Worm (Caenorhabditis elegans) whole organism, young adult: ENCODE results near the gene H01G02.4.

Experiments used
- B0019.2 ChIP-seq: fragments of 200-800 bp; sonication (Bioruptor generic); conservative IDR thresholded peaks from 2 replicates; pipeline ENCODE4 v1.3.6; 2022; ENCODE audit warnings: missing genetic modification reagents, missing genetic modification characterization, missing compliant biosample characterization
- B0336.3 ChIP-seq: fragments of 200-800 bp; sonication (Bioruptor generic); IDR thresholded peaks from 2 replicates; pipeline ENCODE4 v1.3.6; 2022; ENCODE audit warnings: missing genetic modification characterization, missing compliant biosample characterization
- D2030.7 ChIP-seq: fragments of 200-800 bp; sonication (Bioruptor generic); IDR thresholded peaks from 2 replicates; pipeline ENCODE4 v1.3.6; 2022; ENCODE audit warnings: missing genetic modification reagents, missing genetic modification characterization, missing compliant biosample characterization
- Y53G8AR.9 ChIP-seq: fragments of 200-800 bp; sonication (Bioruptor generic); conservative IDR thresholded peaks from 2 replicates; pipeline ENCODE4 v1.3.6; 2022; ENCODE audit warnings: missing genetic modification reagents, missing genetic modification characterization, missing compliant biosample characterization
- Y95B8A.8 ChIP-seq: fragments of 200-800 bp; sonication (Bioruptor generic); IDR thresholded peaks from 2 replicates; pipeline ENCODE4 v1.3.6; 2022; ENCODE audit warnings: missing genetic modification reagents, missing genetic modification characterization, missing compliant biosample characterization
- atf-7 ChIP-seq: sonication (generic microtip); optimal IDR thresholded peaks from 2 replicates; lab custom pipeline; 2017; ENCODE audit warnings: mild to moderate bottlenecking, missing genetic modification characterization, missing compliant biosample characterization
- athp-1 ChIP-seq: sonication (generic microtip); optimal IDR thresholded peaks from 2 replicates; lab custom pipeline; 2017; ENCODE audit warnings: mild to moderate bottlenecking, missing genetic modification characterization, missing compliant biosample characterization
- attf-3 ChIP-seq: fragments of 200-800 bp; sonication (Bioruptor generic); conservative IDR thresholded peaks from 2 replicates; pipeline ENCODE4 v1.3.6; 2022; ENCODE audit warnings: missing genetic modification reagents, missing genetic modification characterization, missing compliant biosample characterization
- attf-5 ChIP-seq: fragments of 200-800 bp; sonication (Bioruptor generic); optimal IDR thresholded peaks from 2 replicates; lab custom pipeline; 2018; ENCODE audit warnings: mild to moderate bottlenecking, missing genetic modification characterization, missing compliant biosample characterization
- attf-6 ChIP-seq: fragments of 200-800 bp; sonication (Bioruptor generic); IDR thresholded peaks from 2 replicates; pipeline ENCODE4 v1.3.6; 2022; ENCODE audit warnings: missing genetic modification reagents, missing genetic modification characterization, missing compliant biosample characterization
- cebp-1 ChIP-seq, 2 experiments: fragments of 200-800 bp in 1 of 2; sonication (Bioruptor generic) in 1 of 2; sonication (generic microtip) in 1 of 2; IDR thresholded peaks in 1 of 2; optimal IDR thresholded peaks in 1 of 2; 2 replicates each; pipeline versions ENCODE4 v1.3.6 to Lab custom; 2017 to 2022; ENCODE audit warnings: missing compliant biosample characterization in 2 of 2, missing genetic modification characterization in 2 of 2, mild to moderate bottlenecking in 1 of 2, missing genetic modification reagents in 1 of 2, moderate library complexity in 1 of 2
- ceh-100 ChIP-seq: fragments of 200-800 bp; sonication (Bioruptor generic); IDR thresholded peaks from 2 replicates; pipeline ENCODE4 v1.3.6; 2022; ENCODE audit warnings: missing genetic modification reagents, missing genetic modification characterization, missing compliant biosample characterization
- chd-7 ChIP-seq: sonication (generic microtip); optimal IDR thresholded peaks from 2 replicates; lab custom pipeline; 2016; ENCODE audit warnings: mild to moderate bottlenecking, missing genetic modification characterization, moderate library complexity, missing compliant biosample characterization
- dox-1 ChIP-seq: fragments of 200-800 bp; sonication (Bioruptor generic); IDR thresholded peaks from 2 replicates; pipeline ENCODE4 v1.3.6; 2022; ENCODE audit warnings: missing genetic modification reagents, missing genetic modification characterization, missing compliant biosample characterization
- ets-4 ChIP-seq: fragments of 200-800 bp; sonication (Bioruptor generic); optimal IDR thresholded peaks from 2 replicates; lab custom pipeline; 2018; ENCODE audit warnings: mild to moderate bottlenecking, missing genetic modification characterization, missing compliant biosample characterization
- hmg-1.2 ChIP-seq: fragments of 200-800 bp; sonication (Bioruptor generic); IDR thresholded peaks from 2 replicates; pipeline ENCODE4 v1.3.6; 2022; ENCODE audit warnings: missing genetic modification reagents, missing genetic modification characterization, missing compliant biosample characterization
- hsf-1 ChIP-seq: fragments of 200-800 bp; sonication (Bioruptor generic); IDR thresholded peaks from 2 replicates; pipeline ENCODE4 v1.3.6; 2022; ENCODE audit warnings: missing genetic modification reagents, missing genetic modification characterization, missing compliant biosample characterization
- lag-1 ChIP-seq: fragments of 200-800 bp; sonication (Bioruptor generic); IDR thresholded peaks from 2 replicates; pipeline ENCODE4 v1.3.6; 2022; ENCODE audit warnings: missing genetic modification reagents, missing genetic modification characterization, missing compliant biosample characterization
- lin-26 ChIP-seq: fragments of 200-800 bp; sonication (Bioruptor generic); IDR thresholded peaks from 2 replicates; pipeline ENCODE4 v1.3.6; 2022; ENCODE audit warnings: missing genetic modification reagents, missing genetic modification characterization, missing compliant biosample characterization
- madf-10 ChIP-seq: sonication (generic microtip); optimal IDR thresholded peaks from 2 replicates; lab custom pipeline; 2016; ENCODE audit warnings: mild to moderate bottlenecking, missing genetic modification characterization, missing compliant biosample characterization
- madf-6 ChIP-seq: fragments of 200-800 bp; sonication (Bioruptor generic); IDR thresholded peaks from 2 replicates; pipeline ENCODE4 v1.3.6; 2022; ENCODE audit warnings: missing genetic modification reagents, missing genetic modification characterization, missing compliant biosample characterization
- nfya-1 ChIP-seq: sonication (generic microtip); optimal IDR thresholded peaks from 2 replicates; lab custom pipeline; 2017; ENCODE audit warnings: antibody characterized with exemption, missing compliant biosample characterization, missing genetic modification characterization, borderline replicate concordance; ENCODE audit not compliant: insufficient read depth
- nfya-2 ChIP-seq: fragments of 200-800 bp; sonication (Bioruptor generic); IDR thresholded peaks from 2 replicates; pipeline ENCODE4 v1.3.6; 2022; ENCODE audit warnings: missing genetic modification reagents, missing genetic modification characterization, missing compliant biosample characterization
- nfyb-1 ChIP-seq: fragments of 200-800 bp; sonication (Bioruptor generic); IDR thresholded peaks from 2 replicates; pipeline ENCODE4 v1.3.6; 2022; ENCODE audit warnings: missing genetic modification reagents, missing genetic modification characterization, missing compliant biosample characterization
- nhr-80 ChIP-seq: sonication (generic microtip); optimal IDR thresholded peaks from 2 replicates; lab custom pipeline; 2016; ENCODE audit warnings: missing genetic modification characterization, missing compliant biosample characterization
- nhr-90 ChIP-seq: sonication (generic microtip); optimal IDR thresholded peaks from 2 replicates; lab custom pipeline; 2016; ENCODE audit warnings: missing genotype, mild to moderate bottlenecking, missing genetic modification characterization, missing compliant biosample characterization
- pbrm-1 ChIP-seq: fragments of 200-800 bp; sonication (Bioruptor generic); IDR thresholded peaks from 2 replicates; pipeline ENCODE4 v1.3.6; 2022; ENCODE audit warnings: missing genetic modification reagents, missing genetic modification characterization, missing compliant biosample characterization
- rcor-1 ChIP-seq: fragments of 200-800 bp; sonication (Bioruptor generic); IDR thresholded peaks from 2 replicates; pipeline ENCODE4 v1.3.6; 2022; ENCODE audit warnings: missing genetic modification reagents, missing genetic modification characterization, missing compliant biosample characterization
- rec-8 ChIP-seq, 2 experiments: sonication (generic microtip); optimal IDR thresholded peaks; 2 replicates each; lab custom pipeline; 2016; ENCODE audit warnings: mild to moderate bottlenecking in 2 of 2, missing genetic modification characterization in 2 of 2, missing genetic modification reagents in 2 of 2, missing genotype in 2 of 2, missing biosample characterization in 1 of 2, missing compliant biosample characterization in 1 of 2, moderate library complexity in 1 of 2
- snpc-1.3 ChIP-seq: sonication (generic microtip); optimal IDR thresholded peaks from 2 replicates; lab custom pipeline; 2017; ENCODE audit warnings: missing genetic modification characterization, mild to moderate bottlenecking, missing compliant biosample characterization, antibody characterized with exemption, moderate library complexity, missing genotype, missing genetic modification reagents; ENCODE audit not compliant: insufficient read depth
- snpc-4 ChIP-seq, 5 experiments: fragments of 150-350 bp in 1 of 5; sonication (generic microtip) in 4 of 5; optimal IDR thresholded peaks; 2 replicates each; lab custom pipeline; 2014 to 2018; ENCODE audit warnings: missing genetic modification characterization in 5 of 5, missing biosample characterization in 3 of 5, antibody characterized with exemption in 2 of 5, mild to moderate bottlenecking in 2 of 5, missing compliant biosample characterization in 2 of 5, missing genotype in 2 of 5, moderate library complexity in 2 of 5, missing genetic modification reagents in 1 of 5
- tbp1 ChIP-seq: fragments of 200-800 bp; sonication (Bioruptor generic); optimal IDR thresholded peaks from 2 replicates; lab custom pipeline; 2018; ENCODE audit warnings: mild to moderate bottlenecking, missing genetic modification characterization, missing compliant biosample characterization
- tlf-1 ChIP-seq: fragments of 200-800 bp; sonication (Bioruptor generic); optimal IDR thresholded peaks from 2 replicates; lab custom pipeline; 2018; ENCODE audit warnings: mild to moderate bottlenecking, missing genetic modification characterization, missing compliant biosample characterization
- ztf-18 ChIP-seq: sonication (generic microtip); optimal IDR thresholded peaks from 2 replicates; lab custom pipeline; 2016; ENCODE audit warnings: missing genotype, mild to moderate bottlenecking, missing genetic modification characterization, missing compliant biosample characterization
- ztf-22 ChIP-seq: fragments of 200-800 bp; sonication (Bioruptor generic); optimal IDR thresholded peaks from 2 replicates; lab custom pipeline; 2018; ENCODE audit warnings: mild to moderate bottlenecking, missing genetic modification characterization, moderate library complexity, missing compliant biosample characterization
- ztf-26 ChIP-seq: sonication (generic microtip); optimal IDR thresholded peaks from 2 replicates; lab custom pipeline; 2017; ENCODE audit warnings: missing genetic modification characterization, missing compliant biosample characterization
- ztf-28 ChIP-seq: fragments of 200-800 bp; sonication (Bioruptor generic); IDR thresholded peaks from 2 replicates; pipeline ENCODE4 v1.3.6; 2022; ENCODE audit warnings: missing genetic modification reagents, missing genetic modification characterization, missing compliant biosample characterization

The H01G02.4 gene

ce11 chrIV:11821591-11822361 lies 18.8 kb upstream of the H01G02.4 start, which contains the start of the genes par-5 and M117.3 (continued):
- TF ChIP-seq attf-3 (GFP tag; lab: Robert Waterston, UW) (0 out of 2 replicates have a peak, but pooled peaks have one; percentile 8), ztf-22 (GFP tag; lab: Kevin White, UChicago) (peak; percentile 16), nfya-1 (no peak), ets-4 (peak; percentile 5), rcor-1 (GFP tag; lab: Robert Waterston, UW) (peak; percentile 57), nhr-90 (tag; lab: Kevin White, UChicago) (peak; percentile 27), athp-1 (tag; lab: Kevin White, UChicago) (peak; percentile 70), nhr-80 (tag; lab: Kevin White, UChicago) (peak; percentile 92), madf-6 (GFP tag; lab: Robert Waterston, UW) (peak; percentile 29; the same call in 1 of the 2 replicates), ztf-28 (no peak), Y95B8A.8 (GFP tag; lab: Robert Waterston, UW) (peak; percentile 55; the same call in 1 of the 2 replicates), B0019.2 (peak; percentile 40; the same call in 1 of the 2 replicates), pbrm-1 (GFP tag; lab: Robert Waterston, UW) (peak; percentile 67; the same call in 1 of the 2 replicates), D2030.7 (GFP tag; lab: Robert Waterston, UW) (peak; percentile 11; the same call in 1 of the 2 replicates), dox-1 (peak; percentile 45; the same call in 1 of the 2 replicates), Y53G8AR.9 (GFP tag; lab: Robert Waterston, UW) (0 out of 2 replicates have a peak, but pooled peaks have one; percentile 63), ztf-18 (peak; percentile 55), tbp1 (GFP tag; lab: Kevin White, UChicago) (peak; percentile 65), lin-26 (GFP tag; lab: Robert Waterston, UW) (peak; percentile 68; the same call in 1 of the 2 replicates), ceh-100 (GFP tag; lab: Robert Waterston, UW) (peak; percentile 35; the same call in 1 of the 2 replicates), attf-5 (GFP tag; lab: Kevin White, UChicago) (peak; percentile 88), madf-10 (tag; lab: Kevin White, UChicago) (peak; percentile 64), nfya-2 (GFP tag; lab: Robert Waterston, UW) (no peak), nfyb-1 (GFP tag; lab: Robert Waterston, UW) (peak; percentile 90), rec-8 (tag; optimal IDR thresholded peaks at IDR 0.05; lab: Kevin White, UChicago) (no peak), hmg-1.2 (GFP tag; lab: Robert Waterston, UW) (peak; percentile 62; the same call in 1 of the 2 replicates), chd-7 (tag; lab: Kevin White, UChicago) (peak; percentile 53), attf-6 (GFP tag; lab: Robert Waterston, UW) (peak; percentile 33; the same call in 1 of the 2 replicates), snpc-4 (GFP tag; optimal IDR thresholded peaks at IDR 0.05; lab: Kevin White, UChicago) (no peak), snpc-4 (tag; optimal IDR thresholded peaks at IDR 0.05; lab: Kevin White, UChicago) (peak in 3 of 4 experiments; percentile 5 to 18 (median 15)), B0336.3 (GFP tag; lab: Robert Waterston, UW) (peak; percentile 74; the same call in 1 of the 2 replicates), snpc-1.3 (tag; lab: Kevin White, UChicago) (no peak), hsf-1 (GFP tag; lab: Robert Waterston, UW) (peak; percentile 76), lag-1 (no peak), ztf-26 (tag; lab: Kevin White, UChicago) (peak; percentile 21), atf-7 (tag; lab: Kevin White, UChicago) (peak; percentile 69), tlf-1 (peak; percentile 21), cebp-1 (GFP tag; IDR thresholded peaks at IDR 0.05; lab: Robert Waterston, UW) (peak; percentile 75), cebp-1 (tag; optimal IDR thresholded peaks at IDR 0.05; lab: Kevin White, UChicago) (peak; percentile 89)
